Fruit fly (Drosophila melanogaster) whole organism, embryonic: ENCODE measurements around the gene mRF1.

Experiments used
- BEAF-32 ChIP-seq: fragments of 200-800 bp; sonication (Bioruptor generic); optimal IDR thresholded peaks from 3 replicates; lab custom pipeline; 2017; ENCODE audit warnings: missing biosample characterization, missing genetic modification characterization, mild to moderate bottlenecking, moderate library complexity, missing genetic modification reagents
- Bgb ChIP-seq: fragments of 200-800 bp; sonication (Bioruptor generic); IDR thresholded peaks from 2 replicates; pipeline ENCODE4 v1.3.6; 2022; ENCODE audit warnings: missing biosample characterization, missing genetic modification characterization; ENCODE audit not compliant: partially characterized antibody
- CG10366 ChIP-seq: fragments of 200-800 bp; sonication (Bioruptor generic); IDR thresholded peaks from 2 replicates; pipeline ENCODE4 v1.3.6; 2022; ENCODE audit warnings: missing biosample characterization, missing genetic modification characterization
- CG10431 ChIP-seq: fragments of 200-800 bp; sonication (Bioruptor generic); optimal IDR thresholded peaks from 3 replicates; lab custom pipeline; 2018; ENCODE audit warnings: missing biosample characterization, mild to moderate bottlenecking, missing genetic modification characterization
- CG11085 ChIP-seq: fragments of 200-800 bp; sonication (Bioruptor generic); IDR thresholded peaks from 2 replicates; pipeline ENCODE4 v1.3.6; 2022; ENCODE audit warnings: missing biosample characterization, missing genetic modification characterization
- CG12391 ChIP-seq: fragments of 200-800 bp; sonication (Bioruptor generic); optimal IDR thresholded peaks from 3 replicates; lab custom pipeline; 2018; ENCODE audit warnings: missing biosample characterization, mild to moderate bottlenecking, missing genetic modification characterization, moderate library complexity
- CG15601 ChIP-seq: fragments of 200-800 bp; sonication (Bioruptor generic); optimal IDR thresholded peaks from 3 replicates; lab custom pipeline; 2019; ENCODE audit warnings: missing biosample characterization, mild to moderate bottlenecking, missing genetic modification characterization, moderate library complexity
- CG17361 ChIP-seq: fragments of 200-800 bp; sonication (Bioruptor generic); IDR thresholded peaks from 3 replicates; pipeline ENCODE4 v1.3.6; 2022; ENCODE audit warnings: missing biosample characterization, missing genetic modification characterization
- CG17385 ChIP-seq: fragments of 200-800 bp; sonication (Bioruptor generic); optimal IDR thresholded peaks from 3 replicates; lab custom pipeline; 2018; ENCODE audit warnings: missing biosample characterization, mild to moderate bottlenecking, missing genetic modification characterization
- CG17612 ChIP-seq: fragments of 200-800 bp; sonication (Bioruptor generic); IDR thresholded peaks from 2 replicates; pipeline ENCODE4 v1.3.6; 2022; ENCODE audit warnings: missing biosample characterization, missing genetic modification characterization
- CG17829 ChIP-seq: fragments of 200-800 bp; optimal IDR thresholded peaks from 2 replicates; lab custom pipeline; 2019; ENCODE audit warnings: missing biosample characterization, mild to moderate bottlenecking, missing genetic modification characterization, moderate library complexity
- CG1832 ChIP-seq: fragments of 200-800 bp; sonication (Bioruptor generic); optimal IDR thresholded peaks from 2 replicates; lab custom pipeline; 2017; ENCODE audit warnings: missing biosample characterization, mild to moderate bottlenecking, missing genetic modification characterization, inconsistent platforms
- CG2120 ChIP-seq: fragments of 200-800 bp; sonication (Bioruptor generic); optimal IDR thresholded peaks from 3 replicates; lab custom pipeline; 2016; ENCODE audit warnings: missing biosample characterization, missing genetic modification characterization
- CG30403 ChIP-seq: fragments of 200-800 bp; sonication (Bioruptor generic); optimal IDR thresholded peaks from 3 replicates; lab custom pipeline; 2016; ENCODE audit warnings: missing biosample characterization, missing genetic modification characterization
- CG32767 ChIP-seq: fragments of 200-800 bp; sonication (Bioruptor generic); IDR thresholded peaks from 2 replicates; pipeline ENCODE4 v1.3.6; 2022; ENCODE audit warnings: missing biosample characterization, missing genetic modification characterization
- CG34422 ChIP-seq: fragments of 200-800 bp; sonication (Bioruptor generic); IDR thresholded peaks from 3 replicates; pipeline ENCODE4 v1.3.6; 2022; ENCODE audit warnings: missing biosample characterization, missing genetic modification characterization
- CG4617 ChIP-seq: fragments of 200-800 bp; sonication (Bioruptor generic); optimal IDR thresholded peaks from 3 replicates; lab custom pipeline; 2016; ENCODE audit warnings: missing biosample characterization, missing genetic modification characterization, borderline replicate concordance
- CG7839 ChIP-seq: fragments of 200-800 bp; sonication (Bioruptor generic); optimal IDR thresholded peaks from 3 replicates; lab custom pipeline; 2018; ENCODE audit warnings: missing biosample characterization, mild to moderate bottlenecking, missing genetic modification characterization, moderate library complexity
- CG8924 ChIP-seq: fragments of 200-800 bp; optimal IDR thresholded peaks from 3 replicates; lab custom pipeline; 2019; ENCODE audit warnings: missing biosample characterization, mild to moderate bottlenecking, missing genetic modification characterization, moderate library complexity
- CG9932 ChIP-seq: fragments of 200-800 bp; sonication (Bioruptor generic); IDR thresholded peaks from 2 replicates; pipeline ENCODE4 v1.3.6; 2022; ENCODE audit warnings: missing biosample characterization, missing genetic modification characterization
- Chrac-16 ChIP-seq: fragments of 200-800 bp; sonication (Bioruptor generic); optimal IDR thresholded peaks from 3 replicates; lab custom pipeline; 2016; ENCODE audit warnings: missing biosample characterization, missing genetic modification characterization
- CkIIα-i1 ChIP-seq: fragments of 200-800 bp; sonication (Bioruptor generic); IDR thresholded peaks from 2 replicates; pipeline ENCODE4 v1.3.6; 2022; ENCODE audit warnings: missing biosample characterization, missing genetic modification characterization
- E2f2 ChIP-seq: fragments of 200-800 bp; sonication (Bioruptor generic); IDR thresholded peaks from 2 replicates; pipeline ENCODE4 v1.3.6; 2022; ENCODE audit warnings: missing biosample characterization, missing genetic modification characterization
- ERR ChIP-seq: fragments of 200-800 bp; sonication (Bioruptor generic); optimal IDR thresholded peaks from 2 replicates; lab custom pipeline; 2016; ENCODE audit warnings: missing biosample characterization, missing genetic modification characterization
- Gsc ChIP-seq: fragments of 200-800 bp; sonication (Bioruptor generic); IDR thresholded peaks from 2 replicates; pipeline ENCODE4 v1.3.6; 2022; ENCODE audit warnings: missing biosample characterization, missing genetic modification characterization
- HLH3B ChIP-seq: fragments of 200-800 bp; sonication (Bioruptor generic); IDR thresholded peaks from 2 replicates; pipeline ENCODE4 v1.3.6; 2022; ENCODE audit warnings: missing biosample characterization, missing genetic modification characterization
- Hmr ChIP-seq: fragments of 200-800 bp; sonication (Bioruptor generic); optimal IDR thresholded peaks from 3 replicates; lab custom pipeline; 2017; ENCODE audit warnings: mild to moderate bottlenecking, missing biosample characterization, missing genetic modification reagents, missing genetic modification characterization
- MBD-R2 ChIP-seq: fragments of 200-800 bp; sonication (Bioruptor generic); IDR thresholded peaks from 2 replicates; pipeline ENCODE4 v1.3.6; 2022; ENCODE audit warnings: missing biosample characterization, missing genetic modification characterization
- Nf-YC ChIP-seq: fragments of 200-800 bp; optimal IDR thresholded peaks from 3 replicates; lab custom pipeline; 2019; ENCODE audit warnings: missing biosample characterization, mild to moderate bottlenecking, missing genetic modification characterization, moderate library complexity
- Sin3A ChIP-seq: fragments of >200 bp; optimal IDR thresholded peaks from 2 replicates; lab custom pipeline; 2018
- Sry-β ChIP-seq: fragments of 200-800 bp; sonication (Bioruptor generic); optimal IDR thresholded peaks from 2 replicates; lab custom pipeline; 2018; ENCODE audit warnings: missing biosample characterization, mild to moderate bottlenecking, missing genetic modification characterization, moderate library complexity
- Trl ChIP-seq, 3 experiments: fragments of >200 bp in 2 of 3; fragments of 200-800 bp in 1 of 3; sonication (Bioruptor generic) in 1 of 3; optimal IDR thresholded peaks; 2 replicates in 1 of 3; 3 replicates in 2 of 3; lab custom pipeline; 2016 to 2017; ENCODE audit warnings: missing biosample characterization in 1 of 3, missing genetic modification characterization in 1 of 3
- abd-A ChIP-seq: fragments of 200-800 bp; sonication (Bioruptor generic); optimal IDR thresholded peaks from 3 replicates; lab custom pipeline; 2019; ENCODE audit warnings: missing biosample characterization, mild to moderate bottlenecking, missing genetic modification characterization, moderate library complexity
- bab2 ChIP-seq: fragments of 200-800 bp; sonication (Bioruptor generic); optimal IDR thresholded peaks from 2 replicates; lab custom pipeline; 2016; ENCODE audit warnings: missing biosample characterization, missing genetic modification characterization
- bcd ChIP-seq: fragments of 200-800 bp; sonication (Bioruptor generic); optimal IDR thresholded peaks from 2 replicates; lab custom pipeline; 2017; ENCODE audit warnings: missing biosample characterization, mild to moderate bottlenecking, missing genetic modification characterization
- bowl ChIP-seq: fragments of 200-800 bp; sonication (Bioruptor generic); IDR thresholded peaks from 2 replicates; pipeline ENCODE4 v1.3.6; 2022; ENCODE audit warnings: missing biosample characterization, missing genetic modification characterization
- caup ChIP-seq: fragments of 200-800 bp; sonication (Bioruptor generic); optimal IDR thresholded peaks from 3 replicates; lab custom pipeline; 2017; ENCODE audit warnings: missing biosample characterization, mild to moderate bottlenecking, missing genetic modification characterization, moderate library complexity; ENCODE audit not compliant: severe bottlenecking
- chinmo ChIP-seq: fragments of 200-800 bp; sonication (Bioruptor generic); IDR thresholded peaks from 4 replicates; pipeline ENCODE4 v1.3.6; 2022; ENCODE audit warnings: missing biosample characterization, missing genetic modification characterization; ENCODE audit not compliant: partially characterized antibody
- croc ChIP-seq: fragments of 200-800 bp; sonication (Bioruptor generic); conservative IDR thresholded peaks from 3 replicates; pipeline ENCODE4 v1.3.6; 2022; ENCODE audit warnings: missing biosample characterization, missing genetic modification characterization
- dpn ChIP-seq, 2 experiments: fragments of 200-800 bp; sonication (Bioruptor generic); optimal IDR thresholded peaks; 3 replicates each; lab custom pipeline; 2016; ENCODE audit warnings: missing biosample characterization in 2 of 2, missing genetic modification characterization in 2 of 2
- eve ChIP-seq, 2 experiments: fragments of >200 bp; optimal IDR thresholded peaks; 2 replicates each; lab custom pipeline; 2017; ENCODE audit warnings: missing biosample characterization in 2 of 2, missing genetic modification characterization in 2 of 2
- gcm2 ChIP-seq: fragments of 200-800 bp; sonication (Bioruptor generic); optimal IDR thresholded peaks from 2 replicates; lab custom pipeline; 2016; ENCODE audit warnings: missing biosample characterization, missing genetic modification characterization
- lbe ChIP-seq: fragments of 200-800 bp; sonication (Bioruptor generic); optimal IDR thresholded peaks from 2 replicates; lab custom pipeline; 2016; ENCODE audit warnings: missing biosample characterization, mild to moderate bottlenecking, missing genetic modification characterization
- nau ChIP-seq: fragments of 200-800 bp; sonication (Bioruptor generic); optimal IDR thresholded peaks from 3 replicates; lab custom pipeline; 2017; ENCODE audit warnings: missing biosample characterization, mild to moderate bottlenecking, missing genetic modification characterization, missing genetic modification reagents
- trh ChIP-seq: fragments of 200-800 bp; sonication (Bioruptor generic); optimal IDR thresholded peaks from 2 replicates; lab custom pipeline; 2016; ENCODE audit warnings: missing biosample characterization, missing genetic modification characterization
- vvl ChIP-seq: fragments of 200-800 bp; sonication (Bioruptor generic); IDR thresholded peaks from 2 replicates; pipeline ENCODE4 v1.3.6; 2022; ENCODE audit warnings: missing biosample characterization, missing genetic modification characterization
- wdn ChIP-seq: fragments of 200-800 bp; sonication (Bioruptor generic); IDR thresholded peaks from 2 replicates; pipeline ENCODE4 v1.3.6; 2022; ENCODE audit warnings: missing biosample characterization, missing genetic modification characterization
- zf30C ChIP-seq: fragments of 200-800 bp; sonication (Bioruptor generic); optimal IDR thresholded peaks from 3 replicates; lab custom pipeline; 2018; ENCODE audit warnings: missing biosample characterization, mild to moderate bottlenecking, missing genetic modification characterization
- zfh2 ChIP-seq: fragments of 200-800 bp; sonication (Bioruptor generic); optimal IDR thresholded peaks from 2 replicates; lab custom pipeline; 2016; ENCODE audit warnings: missing biosample characterization, missing genetic modification characterization

mRF1 gene

DNA sequence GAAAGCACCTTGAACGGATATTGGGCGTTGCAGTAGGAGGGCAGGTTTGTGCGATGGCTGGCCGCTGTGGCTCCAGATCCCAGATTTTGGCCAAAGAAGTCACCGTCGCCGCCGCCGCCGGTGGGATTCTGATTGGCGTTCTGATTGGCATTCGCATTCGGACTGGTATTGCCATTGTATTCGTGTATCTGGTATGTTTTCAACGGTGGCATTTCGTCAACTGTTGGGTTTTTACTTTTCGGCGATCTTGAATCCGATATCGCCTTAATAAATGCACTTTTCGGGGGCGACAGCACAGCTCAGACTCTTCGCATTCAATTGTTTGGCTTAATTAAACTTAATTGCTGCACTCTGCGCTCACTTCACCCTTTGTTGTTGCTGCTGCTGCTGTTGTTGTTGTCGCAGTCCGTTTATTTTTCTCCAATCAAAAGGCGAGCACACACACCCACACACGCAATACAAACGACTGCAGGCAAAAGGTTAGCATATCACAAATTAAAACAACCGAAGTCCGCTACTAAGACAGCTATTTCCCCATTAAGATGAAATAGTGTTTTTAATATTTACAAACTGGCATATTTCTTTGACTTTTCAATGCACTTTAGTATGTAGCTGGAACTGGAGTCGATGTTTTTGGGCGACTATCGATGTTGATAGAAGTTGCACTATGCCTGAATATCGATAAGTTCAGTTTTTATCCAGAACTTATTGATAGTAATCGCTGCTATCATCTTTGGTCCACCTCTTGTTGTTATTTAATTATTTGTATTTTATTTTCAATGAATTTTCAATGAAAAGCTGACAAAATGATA is at the start of gene mRF1, which contains the start of gene CG9426 (continued):
- no peak for TF ChIP-seq bab2 (GFP tag; lab: Kevin White, UChicago)
- peak; percentile 95 for TF ChIP-seq BEAF-32
- TF ChIP-seq Chrac-16 (GFP tag; lab: Kevin White, UChicago) = no peak
- TF ChIP-seq CG12391 (tag; lab: Kevin White, UChicago) = peak; percentile 50
- TF ChIP-seq abd-A = no peak
- TF ChIP-seq Sry-β (GFP tag; lab: Kevin White, UChicago) = no peak
- TF ChIP-seq Hmr (GFP tag; lab: Kevin White, UChicago) = peak; percentile 3
- TF ChIP-seq CG34422 = peak; percentile 65; the same call in 1 of the 3 replicates
- peak; percentile 41; the same call in 1 of the 3 replicates for TF ChIP-seq CG17361 (GFP tag; lab: Robert Waterston, UW)
- TF ChIP-seq trh (GFP tag; lab: Kevin White, UChicago) = no peak
- TF ChIP-seq zf30C = no peak
- TF ChIP-seq CG7839 (tag; lab: Kevin White, UChicago) = peak; percentile 7
- no peak for TF ChIP-seq gcm2 (GFP tag; lab: Kevin White, UChicago)
- TF ChIP-seq CG15601 (tag; lab: Kevin White, UChicago) = peak; percentile 48
- peak; percentile 20 for TF ChIP-seq zfh2
- peak; percentile 36 for TF ChIP-seq CG2120 (GFP tag; lab: Kevin White, UChicago)
- no peak for TF ChIP-seq wdn
- peak; percentile 90 for TF ChIP-seq Nf-YC (tag; lab: Kevin White, UChicago)
- TF ChIP-seq CG9932 (GFP tag; lab: Robert Waterston, UW) = peak; percentile 66; the same call in 1 of the 2 replicates
- TF ChIP-seq CG30403 (GFP tag; lab: Kevin White, UChicago) = peak; percentile 12
- TF ChIP-seq CG10366 (GFP tag; lab: Robert Waterston, UW) = no peak
- TF ChIP-seq HLH3B (GFP tag; lab: Robert Waterston, UW) = no peak
- TF ChIP-seq CG10431 = no peak
- no peak for TF ChIP-seq bowl (GFP tag; lab: Robert Waterston, UW)
- peak; percentile 59 for TF ChIP-seq Sin3A (lab: Kevin White, UChicago)
- TF ChIP-seq CkIIα-i1 (GFP tag; lab: Robert Waterston, UW) = no peak
- TF ChIP-seq Trl (optimal IDR thresholded peaks at IDR 0.05; lab: Kevin White, UChicago) = no peak
- TF ChIP-seq Trl (GFP tag; optimal IDR thresholded peaks at IDR 0.05; lab: Kevin White, UChicago) = peak; percentile 10
- TF ChIP-seq croc (GFP tag; lab: Robert Waterston, UW) = no peak
- no peak for TF ChIP-seq nau (GFP tag; lab: Kevin White, UChicago)
- TF ChIP-seq CG17612 (GFP tag; lab: Robert Waterston, UW) = no peak
- no peak for TF ChIP-seq Gsc (GFP tag; lab: Robert Waterston, UW)
- TF ChIP-seq CG17385 (GFP tag; lab: Kevin White, UChicago) = peak; percentile 7
- TF ChIP-seq E2f2 = peak; percentile 23; the same call in 1 of the 2 replicates
- peak; percentile 61 for TF ChIP-seq CG17829
- TF ChIP-seq caup = peak; percentile 5
- TF ChIP-seq bcd (GFP tag; lab: Kevin White, UChicago) = no peak
- TF ChIP-seq CG8924 (tag; lab: Kevin White, UChicago) = peak; percentile 62
- TF ChIP-seq Bgb (GFP tag; lab: Robert Waterston, UW) = peak; percentile 97
- peak; percentile 27 for TF ChIP-seq ERR (GFP tag; lab: Kevin White, UChicago)
- no peak for TF ChIP-seq eve (GFP tag; optimal IDR thresholded peaks at IDR 0.05; lab: Kevin White, UChicago)
- TF ChIP-seq CG11085 (GFP tag; lab: Robert Waterston, UW) = no peak
- TF ChIP-seq vvl = peak; percentile 63
- peak; percentile 83 for TF ChIP-seq MBD-R2 (GFP tag; lab: Robert Waterston, UW)
- TF ChIP-seq CG32767 (GFP tag; lab: Robert Waterston, UW) = peak; percentile 44; the same call in 1 of the 2 replicates
- TF ChIP-seq dpn (GFP tag; optimal IDR thresholded peaks at IDR 0.05; lab: Kevin White, UChicago) = peak; percentile 17 to 24
- TF ChIP-seq CG4617 (GFP tag; lab: Kevin White, UChicago) = peak; percentile 93
- TF ChIP-seq CG1832 (GFP tag; lab: Kevin White, UChicago) = no peak
- peak; percentile 98 for TF ChIP-seq chinmo (GFP tag; lab: Robert Waterston, UW)
- peak; percentile 34 for TF ChIP-seq lbe
